Worm (Caenorhabditis elegans): Measurements from ENCODE around the gene rps-29.
A peak's percentile ranks its signal among the peaks of the same experiment; 100 is the strongest.

DNA sequence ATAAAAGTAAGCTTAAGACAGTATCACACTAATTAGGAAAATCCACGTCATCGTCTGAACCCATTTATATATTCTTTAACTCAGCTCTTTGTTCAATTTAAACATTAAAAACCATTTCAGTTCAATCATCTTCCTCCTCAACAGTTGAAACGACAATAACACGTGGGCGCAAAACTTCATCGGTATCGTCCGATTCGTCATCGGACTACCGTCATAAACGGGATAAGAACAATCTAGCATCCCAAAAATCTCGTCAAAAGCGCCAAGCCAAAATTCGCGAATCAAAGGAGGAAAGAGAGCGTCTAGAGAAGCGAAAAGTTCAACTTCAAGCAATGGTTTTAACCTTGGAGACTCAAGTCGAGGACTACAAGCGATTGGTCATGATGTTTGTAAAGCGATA is 41.1 kb downstream of the rps-29 start:
- no peak for TF ChIP-seq unc-62 (GFP tag; optimal IDR thresholded peaks at IDR 0.05)
- TF ChIP-seq ztf-3 (GFP tag; optimal IDR thresholded peaks at IDR 0.05), result no peak
- no peak for TF ChIP-seq somi-1 (GFP tag; optimal IDR thresholded peaks at IDR 0.05)
- no peak for TF ChIP-seq die-1 (tag; optimal IDR thresholded peaks at IDR 0.05)
- peak; percentile 80 for TF ChIP-seq ama-1 (optimal IDR thresholded peaks at IDR 0.05)
- no peak for TF ChIP-seq ama-1 (GFP tag; optimal IDR thresholded peaks at IDR 0.05)
- no peak for TF ChIP-seq nhr-90 (tag; optimal IDR thresholded peaks at IDR 0.05)
- TF ChIP-seq ZK185.1 (tag; optimal IDR thresholded peaks at IDR 0.05; ENCODE audit: poor library complexity, severe bottlenecking), result no peak
- no peak for TF ChIP-seq snpc-4 (GFP tag; optimal IDR thresholded peaks at IDR 0.05)
- TF ChIP-seq snpc-4 (tag; optimal IDR thresholded peaks at IDR 0.05), result no peak

Measured in whole organism, young adult.